Worm (Caenorhabditis elegans) whole organism, young adult: ENCODE data around the gene C54E4.4.

ENCODE experiments used
- C06A6.2 ChIP-seq: fragments of 200-800 bp; sonication (Bioruptor generic); conservative IDR thresholded peaks from 2 replicates; pipeline ENCODE4 v1.3.6; 2022; ENCODE audit warnings: missing genetic modification characterization, missing compliant biosample characterization
- D2030.7 ChIP-seq: fragments of 200-800 bp; sonication (Bioruptor generic); IDR thresholded peaks from 2 replicates; pipeline ENCODE4 v1.3.6; 2022; ENCODE audit warnings: missing genetic modification reagents, missing genetic modification characterization, missing compliant biosample characterization
- F22D6.2 ChIP-seq: sonication (generic microtip); optimal IDR thresholded peaks from 2 replicates; lab custom pipeline; 2016; ENCODE audit warnings: mild to moderate bottlenecking, missing genetic modification characterization, missing compliant biosample characterization
- F39B2.1 ChIP-seq: fragments of 200-800 bp; sonication (Bioruptor generic); IDR thresholded peaks from 2 replicates; pipeline ENCODE4 v1.3.6; 2022; ENCODE audit warnings: missing genetic modification reagents, missing genetic modification characterization, missing compliant biosample characterization
- F57C9.4 ChIP-seq: sonication (generic microtip); optimal IDR thresholded peaks from 2 replicates; lab custom pipeline; 2017; ENCODE audit warnings: mild to moderate bottlenecking, missing genetic modification characterization, missing compliant biosample characterization
- K12H6.12 ChIP-seq: fragments of 200-800 bp; sonication (Bioruptor generic); optimal IDR thresholded peaks from 2 replicates; lab custom pipeline; 2018; ENCODE audit warnings: mild to moderate bottlenecking, missing genetic modification characterization, missing compliant biosample characterization
- T26A5.8 ChIP-seq: sonication (generic microtip); optimal IDR thresholded peaks from 2 replicates; lab custom pipeline; 2016; ENCODE audit warnings: missing genetic modification characterization, missing compliant biosample characterization
- Y53F4B.3 ChIP-seq: fragments of 200-800 bp; sonication (Bioruptor generic); IDR thresholded peaks from 2 replicates; pipeline ENCODE4 v1.3.6; 2022; ENCODE audit warnings: missing genetic modification reagents, missing genetic modification characterization, missing compliant biosample characterization
- Y53G8AR.9 ChIP-seq: fragments of 200-800 bp; sonication (Bioruptor generic); conservative IDR thresholded peaks from 2 replicates; pipeline ENCODE4 v1.3.6; 2022; ENCODE audit warnings: missing genetic modification reagents, missing genetic modification characterization, missing compliant biosample characterization
- Y56A3A.18 ChIP-seq: fragments of 200-800 bp; sonication (Bioruptor generic); IDR thresholded peaks from 2 replicates; pipeline ENCODE4 v1.3.6; 2022; ENCODE audit warnings: missing genetic modification reagents, missing genetic modification characterization, missing compliant biosample characterization
- ZK185.1 ChIP-seq: sonication (generic microtip); optimal IDR thresholded peaks from 2 replicates; lab custom pipeline; 2016; ENCODE audit warnings: mild to moderate bottlenecking, missing genetic modification characterization, missing compliant biosample characterization; ENCODE audit not compliant: poor library complexity, severe bottlenecking
- attf-3 ChIP-seq: fragments of 200-800 bp; sonication (Bioruptor generic); conservative IDR thresholded peaks from 2 replicates; pipeline ENCODE4 v1.3.6; 2022; ENCODE audit warnings: missing genetic modification reagents, missing genetic modification characterization, missing compliant biosample characterization
- attf-5 ChIP-seq: fragments of 200-800 bp; sonication (Bioruptor generic); optimal IDR thresholded peaks from 2 replicates; lab custom pipeline; 2018; ENCODE audit warnings: mild to moderate bottlenecking, missing genetic modification characterization, missing compliant biosample characterization
- cebp-2 ChIP-seq: fragments of 200-800 bp; sonication (Bioruptor generic); IDR thresholded peaks from 2 replicates; pipeline ENCODE4 v1.3.6; 2022; ENCODE audit warnings: missing genetic modification characterization, missing compliant biosample characterization
- ceh-100 ChIP-seq: fragments of 200-800 bp; sonication (Bioruptor generic); IDR thresholded peaks from 2 replicates; pipeline ENCODE4 v1.3.6; 2022; ENCODE audit warnings: missing genetic modification reagents, missing genetic modification characterization, missing compliant biosample characterization
- ceh-27 ChIP-seq: fragments of 200-800 bp; sonication (Bioruptor generic); optimal IDR thresholded peaks from 2 replicates; lab custom pipeline; 2018; ENCODE audit warnings: mild to moderate bottlenecking, missing genetic modification characterization, moderate library complexity, missing compliant biosample characterization
- ceh-40 ChIP-seq: fragments of 200-800 bp; sonication (Bioruptor generic); IDR thresholded peaks from 2 replicates; pipeline ENCODE4 v1.3.6; 2022; ENCODE audit warnings: missing genetic modification characterization, missing compliant biosample characterization
- ceh-91 ChIP-seq: fragments of 200-800 bp; sonication (Bioruptor generic); IDR thresholded peaks from 2 replicates; pipeline ENCODE4 v1.3.6; 2022; ENCODE audit warnings: missing genetic modification reagents, missing genetic modification characterization, missing compliant biosample characterization
- dox-1 ChIP-seq: fragments of 200-800 bp; sonication (Bioruptor generic); IDR thresholded peaks from 2 replicates; pipeline ENCODE4 v1.3.6; 2022; ENCODE audit warnings: missing genetic modification reagents, missing genetic modification characterization, missing compliant biosample characterization
- dpff-1 ChIP-seq: sonication (generic microtip); optimal IDR thresholded peaks from 2 replicates; lab custom pipeline; 2017; ENCODE audit warnings: mild to moderate bottlenecking, missing genetic modification characterization, missing compliant biosample characterization
- efl-1 ChIP-seq: fragments of 150-350 bp; optimal IDR thresholded peaks from 2 replicates; lab custom pipeline; 2014; ENCODE audit warnings: missing biosample characterization, missing genetic modification reagents, missing genetic modification characterization
- egrh-3 ChIP-seq: fragments of 200-800 bp; sonication (Bioruptor generic); IDR thresholded peaks from 2 replicates; pipeline ENCODE4 v1.3.6; 2022; ENCODE audit warnings: missing genetic modification reagents, missing genetic modification characterization, missing compliant biosample characterization
- ekl-4 ChIP-seq: fragments of 200-800 bp; sonication (Bioruptor generic); IDR thresholded peaks from 2 replicates; pipeline ENCODE4 v1.3.6; 2022; ENCODE audit warnings: missing genetic modification reagents, missing genetic modification characterization, missing compliant biosample characterization
- ets-4 ChIP-seq: fragments of 200-800 bp; sonication (Bioruptor generic); optimal IDR thresholded peaks from 2 replicates; lab custom pipeline; 2018; ENCODE audit warnings: mild to moderate bottlenecking, missing genetic modification characterization, missing compliant biosample characterization
- hsf-1 ChIP-seq: fragments of 200-800 bp; sonication (Bioruptor generic); IDR thresholded peaks from 2 replicates; pipeline ENCODE4 v1.3.6; 2022; ENCODE audit warnings: missing genetic modification reagents, missing genetic modification characterization, missing compliant biosample characterization
- let-526 ChIP-seq: fragments of 200-800 bp; sonication (Bioruptor generic); IDR thresholded peaks from 2 replicates; pipeline ENCODE4 v1.3.6; 2022; ENCODE audit warnings: missing genetic modification reagents, missing genetic modification characterization, missing compliant biosample characterization
- let-607 ChIP-seq, 2 experiments: fragments of 200-800 bp in 1 of 2; sonication (Bioruptor generic) in 1 of 2; sonication (generic microtip) in 1 of 2; optimal IDR thresholded peaks; 2 replicates each; lab custom pipeline; 2016 to 2018; ENCODE audit warnings: mild to moderate bottlenecking in 2 of 2, missing compliant biosample characterization in 2 of 2, missing genetic modification characterization in 2 of 2, moderate library complexity in 2 of 2, missing genotype in 1 of 2
- lin-40 ChIP-seq: sonication (generic microtip); optimal IDR thresholded peaks from 2 replicates; lab custom pipeline; 2016; ENCODE audit warnings: missing genetic modification characterization, mild to moderate bottlenecking, missing compliant biosample characterization, missing genotype, missing genetic modification reagents
- lin-54 ChIP-seq: fragments of 200-800 bp; sonication (Bioruptor generic); optimal IDR thresholded peaks from 2 replicates; lab custom pipeline; 2018; ENCODE audit warnings: mild to moderate bottlenecking, missing genetic modification characterization, missing compliant biosample characterization
- lir-1 ChIP-seq: fragments of 200-800 bp; sonication (Bioruptor generic); conservative IDR thresholded peaks from 2 replicates; pipeline ENCODE4 v1.3.6; 2022; ENCODE audit warnings: missing genetic modification reagents, missing genetic modification characterization, missing compliant biosample characterization
- madf-6 ChIP-seq: fragments of 200-800 bp; sonication (Bioruptor generic); IDR thresholded peaks from 2 replicates; pipeline ENCODE4 v1.3.6; 2022; ENCODE audit warnings: missing genetic modification reagents, missing genetic modification characterization, missing compliant biosample characterization
- madf-8 ChIP-seq: fragments of 200-800 bp; sonication (Bioruptor generic); conservative IDR thresholded peaks from 2 replicates; pipeline ENCODE4 v1.3.6; 2022; ENCODE audit warnings: missing genetic modification reagents, missing genetic modification characterization, missing compliant biosample characterization
- mes-4 ChIP-seq: sonication (generic microtip); optimal IDR thresholded peaks from 2 replicates; lab custom pipeline; 2016; ENCODE audit warnings: missing genotype, missing genetic modification characterization, missing compliant biosample characterization
- nfyb-1 ChIP-seq: fragments of 200-800 bp; sonication (Bioruptor generic); IDR thresholded peaks from 2 replicates; pipeline ENCODE4 v1.3.6; 2022; ENCODE audit warnings: missing genetic modification reagents, missing genetic modification characterization, missing compliant biosample characterization
- nhr-80 ChIP-seq: sonication (generic microtip); optimal IDR thresholded peaks from 2 replicates; lab custom pipeline; 2016; ENCODE audit warnings: missing genetic modification characterization, missing compliant biosample characterization
- rcor-1 ChIP-seq: fragments of 200-800 bp; sonication (Bioruptor generic); IDR thresholded peaks from 2 replicates; pipeline ENCODE4 v1.3.6; 2022; ENCODE audit warnings: missing genetic modification reagents, missing genetic modification characterization, missing compliant biosample characterization
- snpc-1.3 ChIP-seq: sonication (generic microtip); optimal IDR thresholded peaks from 2 replicates; lab custom pipeline; 2017; ENCODE audit warnings: missing genetic modification characterization, mild to moderate bottlenecking, missing compliant biosample characterization, antibody characterized with exemption, moderate library complexity, missing genotype, missing genetic modification reagents; ENCODE audit not compliant: insufficient read depth
- snpc-3.4 ChIP-seq: sonication (generic microtip); optimal IDR thresholded peaks from 2 replicates; lab custom pipeline; 2017; ENCODE audit warnings: missing genetic modification characterization, mild to moderate bottlenecking, missing compliant biosample characterization, antibody characterized with exemption, moderate library complexity, missing genotype, missing genetic modification reagents
- somi-1 ChIP-seq: fragments of 200-800 bp; sonication (Bioruptor generic); optimal IDR thresholded peaks from 2 replicates; lab custom pipeline; 2018; ENCODE audit warnings: mild to moderate bottlenecking, missing genetic modification characterization, missing compliant biosample characterization
- ztf-26 ChIP-seq: sonication (generic microtip); optimal IDR thresholded peaks from 2 replicates; lab custom pipeline; 2017; ENCODE audit warnings: missing genetic modification characterization, missing compliant biosample characterization
- ztf-6 ChIP-seq: fragments of 200-800 bp; sonication (Bioruptor generic); IDR thresholded peaks from 2 replicates; pipeline ENCODE4 v1.3.6; 2022; ENCODE audit warnings: missing genetic modification reagents, missing genetic modification characterization, missing compliant biosample characterization

C54E4.4 gene

ce11 chrIV:2136607-2137006, 31.8 kb downstream of the C54E4.4 start, which contains the start of gene test-1:
TSS of gene test-1 (plus strand) at chrIV:2136951.
- TF ChIP-seq F39B2.1 (GFP tag; lab: Robert Waterston, UW) (no peak), K12H6.12 (no peak), D2030.7 (GFP tag; lab: Robert Waterston, UW) (no peak), Y53F4B.3 (no peak), somi-1 (GFP tag; lab: Kevin White, UChicago) (no peak), snpc-3.4 (no peak), let-607 (tag; optimal IDR thresholded peaks at IDR 0.05; lab: Kevin White, UChicago) (no peak), attf-3 (GFP tag; lab: Robert Waterston, UW) (no peak), mes-4 (tag; lab: Kevin White, UChicago) (no peak), efl-1 (GFP tag; lab: Kevin White, UChicago) (no peak), ztf-6 (GFP tag; lab: Robert Waterston, UW) (no peak), ztf-26 (tag; lab: Kevin White, UChicago) (no peak), lin-54 (GFP tag; lab: Kevin White, UChicago) (no peak)

ce11 chrIV:2135880-2136279, 32.5 kb downstream of the C54E4.4 start:
- TF ChIP-seq Y53F4B.3 (0 out of 2 replicates have a peak, but pooled peaks have one; percentile 13), egrh-3 (GFP tag; lab: Robert Waterston, UW) (peak; percentile 17; the same call in 1 of the 2 replicates), rcor-1 (GFP tag; lab: Robert Waterston, UW) (peak; percentile 9; the same call in 1 of the 2 replicates), madf-6 (peak; percentile 60), dox-1 (GFP tag; lab: Robert Waterston, UW) (peak; percentile 91), hsf-1 (GFP tag; lab: Robert Waterston, UW) (peak; percentile 98), nfyb-1 (0 out of 2 replicates have a peak, but pooled peaks have one; percentile 26), Y56A3A.18 (GFP tag; lab: Robert Waterston, UW) (0 out of 2 replicates have a peak, but pooled peaks have one; percentile 74), ekl-4 (GFP tag; lab: Robert Waterston, UW) (peak; percentile 79), ceh-100 (GFP tag; lab: Robert Waterston, UW) (peak; percentile 68), ceh-40 (GFP tag; lab: Robert Waterston, UW) (0 out of 2 replicates have a peak, but pooled peaks have one; percentile 60)

- TF ChIP-seq madf-8, result no peak
- no peak for TF ChIP-seq attf-5 (GFP tag; lab: Kevin White, UChicago)
Measured at ce11 chrIV:2133431-2133940, 34.9 kb downstream of the C54E4.4 start, which contains the start of gene C23H5.12. TSS of gene C23H5.12 (plus strand) at chrIV:2133481.

- TF ChIP-seq nhr-80, result peak; percentile 60
- TF ChIP-seq Y53G8AR.9 (GFP tag; lab: Robert Waterston, UW), result no peak
- no peak for TF ChIP-seq lir-1 (GFP tag; lab: Robert Waterston, UW)
- no peak for TF ChIP-seq ZK185.1
- peak; percentile 23 for TF ChIP-seq lin-40 (tag; lab: Kevin White, UChicago)
- TF ChIP-seq cebp-2 (GFP tag; lab: Robert Waterston, UW), result no peak
Measured at ce11 chrIV:2130714-2131113, 37.7 kb downstream of the C54E4.4 start, which contains the start of gene prmt-6. TSS of gene prmt-6 (plus strand) at chrIV:2130965.

- TF ChIP-seq Y53G8AR.9 (GFP tag; lab: Robert Waterston, UW) (no peak), F39B2.1 (GFP tag; lab: Robert Waterston, UW) (no peak), ceh-27 (GFP tag; lab: Kevin White, UChicago) (no peak), T26A5.8 (tag; lab: Kevin White, UChicago) (no peak), F22D6.2 (no peak), ztf-26 (tag; lab: Kevin White, UChicago) (no peak), snpc-3.4 (no peak), C06A6.2 (GFP tag; lab: Robert Waterston, UW) (no peak), dpff-1 (no peak), lin-54 (GFP tag; lab: Kevin White, UChicago) (no peak), nfyb-1 (no peak), snpc-1.3 (no peak), let-526 (GFP tag; lab: Robert Waterston, UW) (no peak), ets-4 (GFP tag; lab: Kevin White, UChicago) (no peak), ceh-91 (GFP tag; lab: Robert Waterston, UW) (no peak), F57C9.4 (tag; lab: Kevin White, UChicago) (no peak)
Measured at ce11 chrIV:2128761-2129160, 39.7 kb downstream of the C54E4.4 start, which contains the start of gene grl-20. TSS of gene grl-20 (minus strand) at chrIV:2128861.
